Worm (Caenorhabditis elegans) whole organism, L1 larva: ENCODE results near the gene F02H6.2.

Experiments
- C04F5.9 ChIP-seq: sonication (generic microtip); optimal IDR thresholded peaks from 2 replicates; lab custom pipeline; 2016; ENCODE audit warnings: missing genetic modification characterization, missing compliant biosample characterization
- C34B4.2 ChIP-seq: sonication (generic microtip); optimal IDR thresholded peaks from 2 replicates; lab custom pipeline; 2017; ENCODE audit warnings: mild to moderate bottlenecking, missing genetic modification characterization, missing compliant biosample characterization
- F16B12.6 ChIP-seq: fragments of 150-350 bp; optimal IDR thresholded peaks from 2 replicates; lab custom pipeline; 2014; ENCODE audit warnings: missing biosample characterization, missing genetic modification characterization
- alr-1 ChIP-seq: fragments of 200-800 bp; sonication (Bioruptor generic); optimal IDR thresholded peaks from 2 replicates; lab custom pipeline; 2018; ENCODE audit warnings: borderline replicate concordance, mild to moderate bottlenecking, missing genetic modification characterization, missing compliant biosample characterization
- ama-1 ChIP-seq: fragments of 150-350 bp; optimal IDR thresholded peaks from 2 replicates; lab custom pipeline; 2014
- blmp-1 ChIP-seq: fragments of 150-350 bp; optimal IDR thresholded peaks from 2 replicates; lab custom pipeline; 2014; ENCODE audit warnings: missing biosample characterization, missing genetic modification characterization
- ceh-63 ChIP-seq: fragments of 200-800 bp; sonication (Bioruptor generic); optimal IDR thresholded peaks from 2 replicates; lab custom pipeline; 2018; ENCODE audit warnings: mild to moderate bottlenecking, missing genetic modification characterization, missing compliant biosample characterization
- ceh-82 ChIP-seq, 3 experiments: fragments of 150-350 bp in 1 of 3; sonication (generic microtip) in 2 of 3; optimal IDR thresholded peaks; 2 replicates each; lab custom pipeline; 2014 to 2017; ENCODE audit warnings: missing biosample characterization in 3 of 3, missing genetic modification characterization in 3 of 3
- efl-1 ChIP-seq, 4 experiments: fragments of 150-350 bp; optimal IDR thresholded peaks in 3 of 4; peaks in 1 of 4; 1 replicate in 1 of 4; 2 replicates in 3 of 4; lab custom pipeline; 2014; ENCODE audit warnings: missing biosample characterization in 2 of 4, missing genetic modification characterization in 2 of 4, missing genetic modification reagents in 2 of 4
- efl-3 ChIP-seq: fragments of 200-800 bp; sonication (Bioruptor generic); optimal IDR thresholded peaks from 2 replicates; lab custom pipeline; 2018; ENCODE audit warnings: mild to moderate bottlenecking, missing genetic modification characterization, missing compliant biosample characterization
- egl-13 ChIP-seq: sonication (generic microtip); optimal IDR thresholded peaks from 2 replicates; lab custom pipeline; 2016; ENCODE audit warnings: missing genotype, missing genetic modification reagents, missing genetic modification characterization, missing compliant biosample characterization
- elt-2 ChIP-seq: sonication (generic microtip); optimal IDR thresholded peaks from 2 replicates; lab custom pipeline; 2016; ENCODE audit warnings: missing genetic modification characterization, mild to moderate bottlenecking, inconsistent platforms, missing compliant biosample characterization, missing genetic modification reagents
- fkh-4 ChIP-seq: sonication (generic microtip); optimal IDR thresholded peaks from 2 replicates; lab custom pipeline; 2016; ENCODE audit warnings: missing compliant biosample characterization, missing genetic modification characterization, borderline replicate concordance
- hlh-17 ChIP-seq: fragments of 200-800 bp; sonication (Bioruptor generic); optimal IDR thresholded peaks from 2 replicates; lab custom pipeline; 2018; ENCODE audit warnings: missing genetic modification characterization, mild to moderate bottlenecking, missing compliant biosample characterization, moderate library complexity, borderline replicate concordance
- isw-1 ChIP-seq: fragments of 200-800 bp; sonication (Bioruptor generic); IDR thresholded peaks from 2 replicates; pipeline ENCODE4 v1.3.6; 2022; ENCODE audit warnings: missing genetic modification characterization, missing compliant biosample characterization
- lin-14 ChIP-seq: fragments of 200-800 bp; sonication (Bioruptor generic); optimal IDR thresholded peaks from 2 replicates; lab custom pipeline; 2018; ENCODE audit warnings: mild to moderate bottlenecking, missing genetic modification characterization, moderate library complexity, missing compliant biosample characterization
- lsy-2 ChIP-seq, 2 experiments: fragments of 150-350 bp; optimal IDR thresholded peaks; 2 replicates each; lab custom pipeline; 2014; ENCODE audit warnings: missing biosample characterization in 2 of 2, missing genetic modification characterization in 2 of 2
- mdl-1 ChIP-seq, 2 experiments: fragments of 150-350 bp; optimal IDR thresholded peaks; 2 replicates each; lab custom pipeline; 2014 to 2017; ENCODE audit warnings: missing biosample characterization in 2 of 2, missing genetic modification characterization in 2 of 2, inconsistent platforms in 1 of 2
- mef-2 ChIP-seq: fragments of 150-350 bp; optimal IDR thresholded peaks from 2 replicates; lab custom pipeline; 2014; ENCODE audit warnings: missing biosample characterization, missing genetic modification characterization
- nhr-76 ChIP-seq: sonication (generic microtip); optimal IDR thresholded peaks from 2 replicates; lab custom pipeline; 2017; ENCODE audit warnings: missing biosample characterization, missing genetic modification characterization
- nhr-85 ChIP-seq: sonication (generic microtip); peaks from one replicate; lab custom pipeline; 2016; ENCODE audit warnings: missing genetic modification characterization, inconsistent platforms, missing compliant biosample characterization
- pax-3 ChIP-seq: fragments of 200-800 bp; sonication (Bioruptor generic); optimal IDR thresholded peaks from 2 replicates; lab custom pipeline; 2018; ENCODE audit warnings: mild to moderate bottlenecking, missing genetic modification characterization, moderate library complexity, missing compliant biosample characterization
- pqm-1 ChIP-seq: sonication (generic microtip); optimal IDR thresholded peaks from 3 replicates; lab custom pipeline; 2017; ENCODE audit warnings: missing biosample characterization, missing genetic modification characterization
- snu-23 ChIP-seq: sonication (generic microtip); optimal IDR thresholded peaks from 2 replicates; lab custom pipeline; 2016; ENCODE audit warnings: missing genetic modification characterization, missing compliant biosample characterization
- sptf-1 ChIP-seq: fragments of 150-350 bp; optimal IDR thresholded peaks from 2 replicates; lab custom pipeline; 2014; ENCODE audit warnings: missing biosample characterization, missing genetic modification characterization
- sup-37 ChIP-seq: fragments of 200-800 bp; sonication (Bioruptor generic); optimal IDR thresholded peaks from 2 replicates; lab custom pipeline; 2018; ENCODE audit warnings: mild to moderate bottlenecking, missing genetic modification characterization, missing compliant biosample characterization
- swsn-7 ChIP-seq: sonication (generic microtip); optimal IDR thresholded peaks from 2 replicates; lab custom pipeline; 2016; ENCODE audit warnings: missing genetic modification characterization, missing compliant biosample characterization
- tbx-2 ChIP-seq: sonication (generic microtip); optimal IDR thresholded peaks from 2 replicates; lab custom pipeline; 2016; ENCODE audit warnings: missing genetic modification characterization, missing compliant biosample characterization
- tlp-1 ChIP-seq: fragments of 150-350 bp; optimal IDR thresholded peaks from 2 replicates; lab custom pipeline; 2014; ENCODE audit warnings: missing biosample characterization, missing genetic modification characterization
- unc-130 ChIP-seq: fragments of 150-350 bp; optimal IDR thresholded peaks from 2 replicates; lab custom pipeline; 2017; ENCODE audit warnings: missing biosample characterization, missing genetic modification characterization, inconsistent platforms
- unc-30 ChIP-seq: sonication (generic microtip); optimal IDR thresholded peaks from 2 replicates; lab custom pipeline; 2017; ENCODE audit warnings: missing biosample characterization, missing genetic modification characterization
- ztf-11 ChIP-seq, 2 experiments: sonication (generic microtip); optimal IDR thresholded peaks; 2 replicates each; lab custom pipeline; 2016 to 2017; ENCODE audit warnings: missing genetic modification characterization in 2 of 2, missing biosample characterization in 1 of 2, missing compliant biosample characterization in 1 of 2

Gene F02H6.2

DNA sequence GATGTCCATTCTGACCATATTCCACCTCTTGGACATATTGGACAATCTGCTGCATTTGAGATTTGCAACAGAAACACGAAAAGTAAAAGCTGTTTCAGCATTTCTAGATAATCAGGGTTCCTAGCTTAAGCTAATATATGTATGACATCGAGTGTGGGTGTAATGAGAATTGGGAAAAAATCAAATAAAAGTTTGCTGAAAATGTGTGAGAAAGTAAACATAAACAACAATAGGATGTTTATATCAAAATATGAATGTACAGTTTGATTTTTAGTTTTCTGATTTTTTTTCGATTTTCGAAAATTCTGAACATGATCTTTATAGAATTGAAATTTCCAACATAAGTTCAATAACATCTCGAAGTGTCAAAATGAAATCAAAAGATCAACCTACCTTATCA is 34.5 kb downstream of the F02H6.2 start, which contains the start of gene F02H6.6:
Gene F02H6.6 (minus strand): TSS at position 101 of the 400 bp plus-strand sequence.
- TF ChIP-seq pax-3 (tag; lab: Kevin White, UChicago) (no peak), lin-14 (GFP tag; lab: Kevin White, UChicago) (no peak), efl-1 (optimal IDR thresholded peaks at IDR 0.05; lab: Kevin White, UChicago) (no peak), efl-1 (GFP tag; optimal IDR thresholded peaks at IDR 0.05 in 1 of 2; lab: Kevin White, UChicago) (no peak), elt-2 (tag; lab: Kevin White, UChicago) (no peak), C34B4.2 (tag; lab: Kevin White, UChicago) (no peak), efl-3 (no peak), nhr-85 (tag; lab: Kevin White, UChicago) (no peak), lsy-2 (tag; optimal IDR thresholded peaks at IDR 0.05; lab: Kevin White, UChicago) (no peak), tlp-1 (tag; lab: Kevin White, UChicago) (no peak), sptf-1 (tag; lab: Kevin White, UChicago) (no peak), sup-37 (GFP tag; lab: Kevin White, UChicago) (no peak), mef-2 (tag; lab: Kevin White, UChicago) (no peak), pqm-1 (no peak), unc-30 (tag; lab: Kevin White, UChicago) (no peak)

DNA sequence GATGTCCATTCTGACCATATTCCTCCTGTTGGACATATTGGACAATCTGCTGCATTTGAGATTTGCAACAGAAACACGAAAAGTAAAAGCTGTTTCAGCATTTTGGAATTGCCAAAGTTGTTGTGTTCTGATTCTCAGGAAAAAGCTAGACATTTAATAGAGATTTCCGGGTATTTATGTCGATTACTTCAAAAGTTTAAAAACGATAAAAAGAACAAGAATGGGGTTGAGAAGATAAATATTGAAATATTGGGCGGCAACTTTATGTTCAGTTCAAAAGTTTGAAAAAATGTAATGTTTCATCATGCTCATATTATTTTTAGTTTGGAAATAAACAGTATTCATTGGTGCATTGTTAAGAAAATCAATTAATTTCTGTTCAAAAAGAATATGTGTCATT is 42.7 kb downstream of the F02H6.2 start, which contains the start of gene Y64G10A.1:
Gene Y64G10A.1 (minus strand): TSS at position 101 of the 400 bp plus-strand sequence.
- TF ChIP-seq isw-1 (no peak), ztf-11 (tag; optimal IDR thresholded peaks at IDR 0.05; lab: Kevin White, UChicago) (no peak), alr-1 (no peak), ama-1 (lab: Kevin White, UChicago) (no peak), snu-23 (GFP tag; lab: Kevin White, UChicago) (no peak)

DNA sequence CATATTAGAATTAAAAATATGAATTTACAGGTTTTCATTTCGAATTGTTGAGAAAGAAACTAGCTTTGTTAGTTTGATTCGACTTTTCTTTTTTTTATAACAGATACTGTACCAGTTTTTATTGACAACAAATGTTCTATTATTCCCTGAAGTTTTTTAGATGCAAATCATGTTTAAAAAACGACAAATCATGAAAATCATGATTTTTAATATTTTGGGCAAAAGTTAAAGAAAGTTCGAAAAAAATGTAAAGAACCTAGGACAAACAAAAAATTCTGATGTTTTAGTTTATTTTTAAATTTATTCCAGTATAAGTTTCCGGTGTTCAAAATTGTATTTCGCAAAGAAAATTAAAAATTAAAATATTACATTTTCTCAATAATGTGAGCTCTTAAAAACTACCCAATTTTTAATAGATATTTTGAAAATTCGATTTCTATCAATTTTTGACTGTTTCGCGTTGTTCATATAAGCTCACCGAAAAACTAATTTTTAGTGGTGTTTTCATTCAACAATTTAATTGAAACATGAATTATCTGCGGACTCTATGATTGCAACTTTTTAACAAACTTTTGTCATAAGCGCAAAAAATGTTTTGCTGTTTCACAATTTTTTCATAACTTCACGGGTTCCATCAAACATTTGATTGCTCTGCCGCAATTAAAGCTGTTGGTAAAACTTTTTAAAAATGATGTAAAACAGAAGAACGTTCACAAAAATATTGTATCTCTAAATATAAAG is 45.3 kb downstream of the F02H6.2 start, which contains the start of gene Y64G10A.10:
Gene Y64G10A.10 (minus strand): TSS at position 51 of the 741 bp plus-strand sequence.
- TF ChIP-seq ceh-82 (tag; optimal IDR thresholded peaks at IDR 0.05; lab: Kevin White, UChicago): no peak
- TF ChIP-seq mdl-1 (tag; optimal IDR thresholded peaks at IDR 0.05; lab: Kevin White, UChicago): no peak
- TF ChIP-seq swsn-7 (tag; lab: Kevin White, UChicago): no peak
- TF ChIP-seq C04F5.9 (tag; lab: Kevin White, UChicago): no peak
- TF ChIP-seq unc-130: no peak
- TF ChIP-seq F16B12.6: no peak
- no peak for TF ChIP-seq nhr-76 (tag; lab: Kevin White, UChicago)
- no peak for TF ChIP-seq lin-14 (GFP tag; lab: Kevin White, UChicago)
- TF ChIP-seq egl-13 (tag; lab: Kevin White, UChicago): no peak
- TF ChIP-seq hlh-17: no peak
- no peak for TF ChIP-seq blmp-1 (tag; lab: Kevin White, UChicago)
- no peak for TF ChIP-seq pax-3 (tag; lab: Kevin White, UChicago)
- TF ChIP-seq tbx-2 (tag; lab: Kevin White, UChicago): no peak
- TF ChIP-seq snu-23 (GFP tag; lab: Kevin White, UChicago): no peak
- TF ChIP-seq mef-2 (tag; lab: Kevin White, UChicago): no peak
- no peak for TF ChIP-seq fkh-4
- TF ChIP-seq ceh-63 (GFP tag; lab: Kevin White, UChicago): no peak
- TF ChIP-seq, all 84 proteins: peak for 0

DNA sequence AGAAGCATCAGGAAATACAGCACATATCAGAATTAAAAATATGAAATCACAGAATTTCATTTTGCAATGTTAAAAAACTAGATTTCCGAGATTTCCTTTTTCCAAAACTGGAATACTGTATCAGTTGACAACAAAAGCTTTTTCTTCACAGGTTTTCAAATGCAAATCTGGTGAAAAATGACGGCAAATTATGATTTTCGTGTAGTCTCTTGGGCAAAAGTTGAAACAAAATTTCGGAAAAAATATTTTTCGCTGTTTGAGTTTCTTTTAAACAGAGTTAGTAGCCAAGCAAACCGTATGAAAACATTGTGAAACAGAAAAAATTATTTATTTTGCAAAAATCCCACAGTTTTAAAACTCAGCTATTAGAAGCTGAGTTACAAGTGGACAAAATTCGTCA is 48.1 kb downstream of the F02H6.2 start, which contains the start of gene Y64G10A.2:
Gene Y64G10A.2 (minus strand): TSS at position 101 of the 400 bp plus-strand sequence.
- TF ChIP-seq efl-1 (optimal IDR thresholded peaks at IDR 0.05; lab: Kevin White, UChicago): no peak
- TF ChIP-seq efl-1 (GFP tag; optimal IDR thresholded peaks at IDR 0.05 in 1 of 2; lab: Kevin White, UChicago): peak in 1 of 2 experiments; percentile 43
- TF ChIP-seq tlp-1 (tag; lab: Kevin White, UChicago): no peak
